Worm (Caenorhabditis elegans) whole organism, L1 larva: Measurements from ENCODE around the gene M70.5.
"Not testable (repeated sequence)": the region's sequence is repeated elsewhere in the genome, so short reads cannot be mapped to it uniquely, and the experiment has no call there.

Source experiments
- mdl-1 ChIP-seq, 2 experiments: fragments of 150-350 bp; optimal IDR thresholded peaks; 2 replicates each; lab custom pipeline; 2014 to 2017; ENCODE audit warnings: missing biosample characterization in 2 of 2, missing genetic modification characterization in 2 of 2, inconsistent platforms in 1 of 2
- nhr-19 ChIP-seq: fragments of 200-800 bp; sonication (Bioruptor generic); conservative IDR thresholded peaks from 2 replicates; pipeline ENCODE4 v1.3.6; 2022; ENCODE audit warnings: missing genetic modification characterization, missing compliant biosample characterization
- swsn-7 ChIP-seq: sonication (generic microtip); optimal IDR thresholded peaks from 2 replicates; lab custom pipeline; 2016; ENCODE audit warnings: missing genetic modification characterization, missing compliant biosample characterization

Gene M70.5

DNA sequence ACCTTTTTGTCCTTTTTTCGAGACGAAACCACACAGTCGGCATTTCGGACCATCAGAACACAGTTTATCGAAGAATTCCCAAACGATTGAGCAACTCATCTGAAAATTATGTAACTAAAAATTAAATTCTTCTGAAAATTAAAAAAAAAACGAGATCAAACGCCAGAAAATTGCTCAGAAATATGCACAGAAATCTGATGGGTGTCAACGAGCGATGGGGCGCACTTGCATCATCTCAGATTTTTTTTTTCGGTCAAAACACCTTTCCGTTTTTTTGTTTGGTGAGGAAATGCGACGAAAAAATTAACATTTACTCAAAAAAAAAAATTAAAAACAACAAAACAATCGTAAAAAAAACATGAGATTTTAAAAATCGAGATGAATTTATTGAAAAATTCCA is 58.7 kb downstream of the M70.5 start, which contains the start of gene T04C4.3:
Gene T04C4.3 (minus strand): TSS at position 101 of the 400 bp plus-strand sequence.
- TF ChIP-seq mdl-1 (tag; optimal IDR thresholded peaks at IDR 0.05; lab: Kevin White, UChicago); nhr-19 (GFP tag; lab: Robert Waterston, UW); swsn-7: not testable (repeated sequence)
